Worm (Caenorhabditis elegans) whole organism, late embryonic: ENCODE results near the gene ets-9.

Experiments used
- C38D4.7 ChIP-seq: fragments of 200-800 bp; sonication (Bioruptor generic); optimal IDR thresholded peaks from 2 replicates; lab custom pipeline; 2018; ENCODE audit warnings: mild to moderate bottlenecking, missing genetic modification characterization, moderate library complexity, missing compliant biosample characterization
- F13H6.1 ChIP-seq: sonication (generic microtip); optimal IDR thresholded peaks from 2 replicates; lab custom pipeline; 2016; ENCODE audit warnings: missing genetic modification characterization, missing compliant biosample characterization
- ahr-1 ChIP-seq: sonication (generic microtip); optimal IDR thresholded peaks from 2 replicates; lab custom pipeline; 2016; ENCODE audit warnings: missing genetic modification characterization, missing compliant biosample characterization
- ceh-9 ChIP-seq: sonication (generic microtip); optimal IDR thresholded peaks from 2 replicates; lab custom pipeline; 2016; ENCODE audit warnings: mild to moderate bottlenecking, missing genetic modification characterization, inconsistent platforms, missing compliant biosample characterization
- pax-1 ChIP-seq: fragments of 150-350 bp; optimal IDR thresholded peaks from 2 replicates; lab custom pipeline; 2014; ENCODE audit warnings: missing biosample characterization, missing genetic modification characterization
- pqm-1 ChIP-seq: sonication (generic microtip); optimal IDR thresholded peaks from 2 replicates; lab custom pipeline; 2016; ENCODE audit warnings: missing genetic modification characterization, missing compliant biosample characterization
- unc-86 ChIP-seq: sonication (generic microtip); optimal IDR thresholded peaks from 2 replicates; lab custom pipeline; 2016; ENCODE audit warnings: missing genetic modification characterization, missing compliant biosample characterization

DNA sequence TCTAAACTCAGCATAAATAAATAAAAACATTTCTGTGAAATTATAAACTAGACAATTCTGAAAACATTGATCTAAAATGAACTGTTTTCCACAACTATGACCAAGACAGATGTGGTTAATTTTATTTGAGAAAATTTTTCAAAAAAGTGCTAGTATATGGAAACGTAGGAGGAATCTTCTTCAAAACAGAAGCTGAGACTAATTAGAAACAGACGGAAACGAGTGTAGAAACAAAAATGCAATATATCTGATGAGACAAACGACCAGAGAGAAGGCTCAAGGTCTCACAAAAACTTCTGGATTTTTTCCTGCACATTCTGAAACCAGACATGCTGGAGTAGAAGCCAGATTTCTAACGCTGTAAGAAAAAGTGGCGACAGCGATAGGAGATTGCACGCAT lies 16.4 kb downstream of the ets-9 start:
- TF ChIP-seq ahr-1 (tag; lab: Kevin White, UChicago) = no peak
- TF ChIP-seq F13H6.1 (tag; lab: Kevin White, UChicago) = no peak
- TF ChIP-seq pqm-1 = no peak
- TF ChIP-seq ceh-9 = no peak
- TF ChIP-seq pax-1 (tag; lab: Kevin White, UChicago) = no peak
- TF ChIP-seq C38D4.7 (GFP tag; lab: Kevin White, UChicago) = no peak
- no peak for TF ChIP-seq unc-86 (tag; lab: Kevin White, UChicago)
